Fruit fly (Drosophila melanogaster): ENCODE measurements around the gene LysP.

The LysP gene

dm6 chr3L:1227303-1227797 lies 8.9 kb upstream of the LysP start, which contains the start of gene LysS:
Gene LysS (plus strand): TSS chr3L:1227747.
- no peak for TF ChIP-seq rgr (GFP tag; optimal IDR thresholded peaks at IDR 0.05)
- no peak for TF ChIP-seq Rel (GFP tag; optimal IDR thresholded peaks at IDR 0.05)
- peak; percentile 91 for TF ChIP-seq Rel (tag; optimal IDR thresholded peaks at IDR 0.05)

- no peak for TF ChIP-seq sage (GFP tag; optimal IDR thresholded peaks at IDR 0.05)
These were observed 2.0 kb downstream of the LysP start for dm6 chr3L:1216460-1216859.

- TF ChIP-seq br (GFP tag; optimal IDR thresholded peaks at IDR 0.05) (no peak), CG9705 (GFP tag; optimal IDR thresholded peaks at IDR 0.05) (no peak), dsf (GFP tag; optimal IDR thresholded peaks at IDR 0.05; ENCODE audit: borderline replicate concordance) (no peak), Rel (GFP tag; optimal IDR thresholded peaks at IDR 0.05) (no peak), Rel (tag; optimal IDR thresholded peaks at IDR 0.05) (no peak), CrebA (GFP tag; optimal IDR thresholded peaks at IDR 0.05; ENCODE audit: borderline replicate concordance) (no peak), N (GFP tag; optimal IDR thresholded peaks at IDR 0.05) (no peak), sage (GFP tag; optimal IDR thresholded peaks at IDR 0.05) (no peak), HLH106 (tag; optimal IDR thresholded peaks at IDR 0.05) (no peak), sv (GFP tag; optimal IDR thresholded peaks at IDR 0.05) (no peak), h (GFP tag; optimal IDR thresholded peaks at IDR 0.05) (no peak), Sp1 (GFP tag; optimal IDR thresholded peaks at IDR 0.05) (no peak), Hr78 (GFP tag; optimal IDR thresholded peaks at IDR 0.05) (no peak), Mio (GFP tag; optimal IDR thresholded peaks at IDR 0.05) (no peak), Dif (GFP tag; optimal IDR thresholded peaks at IDR 0.05; ENCODE audit: partially characterized antibody) (no peak), OdsH (GFP tag; optimal IDR thresholded peaks at IDR 0.05) (no peak)
These were observed 5.9 kb downstream of the LysP start, which contains the start of gene LysE for dm6 chr3L:1212571-1212970. Gene LysE (plus strand): TSS chr3L:1212827.

dm6 chr3L:1212113-1212512 lies 6.4 kb downstream of the LysP start:
- no peak for TF ChIP-seq Rel (GFP tag; optimal IDR thresholded peaks at IDR 0.05)
- TF ChIP-seq Rel (tag; optimal IDR thresholded peaks at IDR 0.05): no peak
- TF ChIP-seq Hr78 (GFP tag; optimal IDR thresholded peaks at IDR 0.05): no peak
- no peak for TF ChIP-seq psq (GFP tag; optimal IDR thresholded peaks at IDR 0.05)
- TF ChIP-seq GATAd (GFP tag; optimal IDR thresholded peaks at IDR 0.05): no peak
- TF ChIP-seq pan (optimal IDR thresholded peaks at IDR 0.05): no peak
- TF ChIP-seq Hnf4 (GFP tag; optimal IDR thresholded peaks at IDR 0.05): no peak
- no peak for TF ChIP-seq HLH106 (tag; optimal IDR thresholded peaks at IDR 0.05)
- TF ChIP-seq Vsx2 (GFP tag; optimal IDR thresholded peaks at IDR 0.05; ENCODE audit: partially characterized antibody): no peak
- no peak for TF ChIP-seq CG32264 (GFP tag; optimal IDR thresholded peaks at IDR 0.05)
- TF ChIP-seq sv (GFP tag; optimal IDR thresholded peaks at IDR 0.05): no peak
- no peak for TF ChIP-seq Jra (GFP tag; optimal IDR thresholded peaks at IDR 0.05)
- TF ChIP-seq N (GFP tag; optimal IDR thresholded peaks at IDR 0.05): no peak
- TF ChIP-seq lola (GFP tag; optimal IDR thresholded peaks at IDR 0.05): no peak

dm6 chr3L:1211096-1211495 lies 7.4 kb downstream of the LysP start, which contains the start of gene LysD:
Gene LysD (minus strand): TSS chr3L:1211196.
- no peak for TF ChIP-seq N (GFP tag; optimal IDR thresholded peaks at IDR 0.05)
- TF ChIP-seq fru (GFP tag; optimal IDR thresholded peaks at IDR 0.05): no peak
- no peak for TF ChIP-seq HLH106 (tag; optimal IDR thresholded peaks at IDR 0.05)
- no peak for TF ChIP-seq OdsH (GFP tag; optimal IDR thresholded peaks at IDR 0.05)
- no peak for TF ChIP-seq jim (GFP tag; optimal IDR thresholded peaks at IDR 0.05)
- no peak for TF ChIP-seq br (GFP tag; optimal IDR thresholded peaks at IDR 0.05)
- TF ChIP-seq CG9705 (GFP tag; optimal IDR thresholded peaks at IDR 0.05): no peak
- no peak for TF ChIP-seq CG32264 (GFP tag; optimal IDR thresholded peaks at IDR 0.05)
- no peak for TF ChIP-seq pan (optimal IDR thresholded peaks at IDR 0.05)
- TF ChIP-seq tai (GFP tag; optimal IDR thresholded peaks at IDR 0.05): no peak
- TF ChIP-seq foxo (GFP tag; optimal IDR thresholded peaks at IDR 0.05): no peak
- no peak for TF ChIP-seq Dif (GFP tag; optimal IDR thresholded peaks at IDR 0.05; ENCODE audit: partially characterized antibody)
- no peak for TF ChIP-seq Sp1 (GFP tag; optimal IDR thresholded peaks at IDR 0.05)
- no peak for TF ChIP-seq Jra (GFP tag; optimal IDR thresholded peaks at IDR 0.05)

- TF ChIP-seq ey (GFP tag; optimal IDR thresholded peaks at IDR 0.05) (no peak), foxo (GFP tag; optimal IDR thresholded peaks at IDR 0.05) (no peak), Mio (GFP tag; optimal IDR thresholded peaks at IDR 0.05) (no peak), Dif (GFP tag; optimal IDR thresholded peaks at IDR 0.05; ENCODE audit: partially characterized antibody) (peak; percentile 36), OdsH (GFP tag; optimal IDR thresholded peaks at IDR 0.05) (no peak), psq (GFP tag; optimal IDR thresholded peaks at IDR 0.05) (no peak), pan (optimal IDR thresholded peaks at IDR 0.05) (no peak), dsf (GFP tag; optimal IDR thresholded peaks at IDR 0.05; ENCODE audit: borderline replicate concordance) (no peak), rgr (GFP tag; optimal IDR thresholded peaks at IDR 0.05) (no peak), dl (GFP tag; optimal IDR thresholded peaks at IDR 0.05; ENCODE audit: insufficient read depth in 1 of 2, partially characterized antibody in 2 of 2) (peak in 1 of 2 experiments; percentile 1), sv (GFP tag; optimal IDR thresholded peaks at IDR 0.05) (no peak)
These were observed 10.3 kb downstream of the LysP start for dm6 chr3L:1208206-1208605.
